Worm (Caenorhabditis elegans): ENCODE measurements around the gene rfc-1.

DNA sequence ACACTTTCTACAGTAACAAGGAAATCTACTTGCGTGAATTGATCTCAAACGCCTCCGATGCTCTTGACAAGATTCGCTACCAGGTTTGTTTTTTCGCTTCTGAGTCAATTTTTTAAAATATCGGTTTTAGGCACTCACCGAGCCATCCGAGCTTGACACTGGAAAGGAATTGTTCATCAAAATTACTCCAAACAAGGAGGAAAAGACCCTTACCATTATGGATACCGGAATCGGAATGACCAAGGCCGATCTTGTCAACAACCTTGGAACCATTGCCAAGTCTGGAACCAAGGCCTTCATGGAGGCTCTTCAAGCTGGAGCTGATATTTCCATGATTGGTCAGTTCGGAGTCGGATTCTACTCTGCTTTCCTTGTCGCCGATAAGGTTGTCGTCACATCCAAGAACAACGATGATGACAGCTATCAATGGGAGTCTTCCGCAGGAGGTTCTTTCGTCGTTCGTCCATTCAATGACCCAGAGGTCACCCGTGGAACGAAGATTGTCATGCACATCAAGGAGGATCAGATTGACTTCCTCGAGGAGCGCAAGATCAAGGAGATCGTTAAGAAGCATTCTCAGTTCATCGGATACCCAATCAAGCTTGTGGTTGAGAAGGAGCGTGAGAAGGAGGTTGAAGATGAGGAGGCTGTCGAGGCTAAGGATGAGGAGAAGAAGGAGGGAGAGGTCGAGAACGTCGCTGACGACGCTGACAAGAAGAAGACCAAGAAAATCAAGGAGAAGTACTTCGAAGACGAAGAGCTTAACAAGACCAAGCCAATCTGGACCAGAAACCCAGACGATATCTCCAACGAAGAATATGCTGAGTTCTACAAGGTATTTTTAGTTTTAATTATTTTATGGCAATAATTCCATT lies 40.7 kb upstream of the rfc-1 start:
- TF ChIP-seq pha-4 (tag; optimal IDR thresholded peaks at IDR 0.05) (no peak), lin-39 (tag; optimal IDR thresholded peaks at IDR 0.05) (no peak), fkh-2 (tag; optimal IDR thresholded peaks at IDR 0.05) (no peak), fkh-10 (GFP tag; optimal IDR thresholded peaks at IDR 0.05) (no peak), zag-1 (tag; optimal IDR thresholded peaks at IDR 0.05) (no peak), nhr-12 (tag; optimal IDR thresholded peaks at IDR 0.05) (no peak), pqm-1 (tag; optimal IDR thresholded peaks at IDR 0.05) (no peak), ceh-28 (tag; optimal IDR thresholded peaks at IDR 0.05) (no peak), nhr-28 (tag; optimal IDR thresholded peaks at IDR 0.05) (no peak), ztf-4 (tag; optimal IDR thresholded peaks at IDR 0.05) (no peak), sea-2 (GFP tag; optimal IDR thresholded peaks at IDR 0.05) (no peak), ceh-82 (tag; optimal IDR thresholded peaks at IDR 0.05) (no peak), nhr-237 (tag; optimal IDR thresholded peaks at IDR 0.05) (no peak), nhr-77 (tag; optimal IDR thresholded peaks at IDR 0.05) (no peak)

Data from whole organism, L3 larva.